ENCODE assay signal across 1 fruit fly cellular context in the genomic region with DNA sequence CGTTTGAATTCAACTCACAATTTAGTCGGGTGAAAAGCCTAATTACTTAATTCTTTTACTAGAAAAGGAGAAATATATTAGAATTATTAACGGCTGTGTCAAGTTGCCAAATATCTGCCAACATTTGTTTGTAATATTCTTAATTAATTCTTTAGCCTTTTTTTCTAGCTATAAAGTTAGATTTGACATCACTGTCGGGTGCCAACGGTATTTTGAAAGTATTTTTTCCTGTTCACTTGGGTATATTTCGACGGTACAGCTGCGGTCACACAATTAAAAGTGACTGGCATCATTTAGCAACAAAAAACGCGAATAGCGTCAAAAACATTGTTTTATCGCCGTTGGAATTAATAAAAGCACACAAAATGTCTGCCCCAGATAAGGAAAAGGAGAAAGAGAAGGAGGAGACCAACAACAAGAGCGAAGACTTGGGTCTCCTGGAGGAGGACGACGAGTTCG.
TF ChIP-seq lines count a peak whose summit lies in the region.

TSS of gene Sem1 (plus strand) at position 266 of the 459 bp plus-strand sequence.

TF ChIP-seq in whole organism, embryonic, 481 proteins besides CTCF, POLR2A, EP300 and RAD21 (continued from another document):
- TF ChIP-seq CG17829 (tag; optimal IDR thresholded peaks at IDR 0.05; lab: Kevin White, UChicago) (peak; percentile 8), CG7745 (tag; optimal IDR thresholded peaks at IDR 0.05; lab: Kevin White, UChicago) (no peak), CG2712 (tag; optimal IDR thresholded peaks at IDR 0.05; lab: Kevin White, UChicago) (peak; percentile 17), MBD-R2 (GFP tag; IDR thresholded peaks at IDR 0.05; lab: Robert Waterston, UW) (peak; percentile 39; the same call in 1 of the 2 replicates), CG11504 (tag; optimal IDR thresholded peaks at IDR 0.05; lab: Kevin White, UChicago) (peak; percentile 65), CG34224 (GFP tag; IDR thresholded peaks at IDR 0.05; lab: Robert Waterston, UW; ENCODE audit: partially characterized antibody) (peak; percentile 18; the same call in 1 of the 3 replicates), CG6175 (GFP tag; IDR thresholded peaks at IDR 0.05; lab: Robert Waterston, UW) (no peak), YL-1 (GFP tag; optimal IDR thresholded peaks at IDR 0.05; lab: Kevin White, UChicago) (peak; percentile 31), CG9797 (GFP tag; optimal IDR thresholded peaks at IDR 0.05; lab: Kevin White, UChicago) (peak; percentile 59), gt (GFP tag; IDR thresholded peaks at IDR 0.05; lab: Robert Waterston, UW) (no peak), bab2 (GFP tag; optimal IDR thresholded peaks at IDR 0.05; lab: Kevin White, UChicago) (no peak), Myb (GFP tag; optimal IDR thresholded peaks at IDR 0.05; lab: Kevin White, UChicago) (peak; percentile 42), CG2120 (GFP tag; optimal IDR thresholded peaks at IDR 0.05; lab: Kevin White, UChicago) (peak; percentile 22), CG18262 (tag; optimal IDR thresholded peaks at IDR 0.05; lab: Kevin White, UChicago) (peak; percentile 4), fu2 (GFP tag; optimal IDR thresholded peaks at IDR 0.05; lab: Kevin White, UChicago) (no peak), Bgb (GFP tag; IDR thresholded peaks at IDR 0.05; lab: Robert Waterston, UW; ENCODE audit: partially characterized antibody) (no peak), pho (GFP tag; optimal IDR thresholded peaks at IDR 0.05; lab: Kevin White, UChicago) (no peak), CG34422 (GFP tag; IDR thresholded peaks at IDR 0.05; lab: Robert Waterston, UW) (no peak), Hr3 (GFP tag; optimal IDR thresholded peaks at IDR 0.05; lab: Kevin White, UChicago) (no peak), Dp (GFP tag; optimal IDR thresholded peaks at IDR 0.05; lab: Kevin White, UChicago) (peak; percentile 34), z (GFP tag; IDR thresholded peaks at IDR 0.05; lab: Robert Waterston, UW) (no peak), CG4617 (GFP tag; optimal IDR thresholded peaks at IDR 0.05; lab: Kevin White, UChicago; ENCODE audit: borderline replicate concordance) (peak; percentile 29), Dad (GFP tag; optimal IDR thresholded peaks at IDR 0.05; lab: Kevin White, UChicago) (no peak), HLHmδ (GFP tag; optimal IDR thresholded peaks at IDR 0.05; lab: Kevin White, UChicago) (no peak), lilli (GFP tag; optimal IDR thresholded peaks at IDR 0.05; lab: Kevin White, UChicago) (peak; percentile 6), BEAF-32 (GFP tag; optimal IDR thresholded peaks at IDR 0.05; lab: Kevin White, UChicago) (peak; percentile 7), prd (optimal IDR thresholded peaks at IDR 0.05; lab: Kevin White, UChicago) (no peak), prd (GFP tag; IDR thresholded peaks at IDR 0.05; lab: Robert Waterston, UW) (0 out of 3 replicates have a peak, but pooled peaks have one; percentile 14), CG13287 (GFP tag; IDR thresholded peaks at IDR 0.05; lab: Robert Waterston, UW; ENCODE audit: partially characterized antibody) (peak; percentile 16), CG2199 (GFP tag; IDR thresholded peaks at IDR 0.05; lab: Robert Waterston, UW) (no peak), Sox100B (GFP tag; optimal IDR thresholded peaks at IDR 0.05; lab: Kevin White, UChicago) (no peak), CG12391 (tag; optimal IDR thresholded peaks at IDR 0.05; lab: Kevin White, UChicago) (peak; percentile 13), Chrac-16 (GFP tag; optimal IDR thresholded peaks at IDR 0.05; lab: Kevin White, UChicago) (no peak), CG30020 (tag; optimal IDR thresholded peaks at IDR 0.05; lab: Kevin White, UChicago) (peak; percentile 47), sug (tag; optimal IDR thresholded peaks at IDR 0.05; lab: Kevin White, UChicago) (no peak), bsh (GFP tag; optimal IDR thresholded peaks at IDR 0.05; lab: Kevin White, UChicago) (no peak), CG17802 (tag; optimal IDR thresholded peaks at IDR 0.05; lab: Kevin White, UChicago) (no peak), row (GFP tag; IDR thresholded peaks at IDR 0.05; lab: Robert Waterston, UW) (peak; percentile 75), phol (tag; optimal IDR thresholded peaks at IDR 0.05; lab: Kevin White, UChicago) (peak; percentile 5), Sry-β (GFP tag; optimal IDR thresholded peaks at IDR 0.05; lab: Kevin White, UChicago) (peak; percentile 91), CG1603 (tag; optimal IDR thresholded peaks at IDR 0.05; lab: Kevin White, UChicago) (peak; percentile 24), Scr (GFP tag; IDR thresholded peaks at IDR 0.05; lab: Robert Waterston, UW; ENCODE audit: partially characterized antibody) (no peak), CG12236 (GFP tag; optimal IDR thresholded peaks at IDR 0.05; lab: Kevin White, UChicago) (no peak), CG30431 (GFP tag; optimal IDR thresholded peaks at IDR 0.05; lab: Kevin White, UChicago) (no peak), tap (tag; optimal IDR thresholded peaks at IDR 0.05; lab: Kevin White, UChicago) (no peak), HmgD (GFP tag; optimal IDR thresholded peaks at IDR 0.05; lab: Kevin White, UChicago) (no peak), tio (GFP tag; optimal IDR thresholded peaks at IDR 0.05; lab: Kevin White, UChicago) (no peak)
